Worm (Caenorhabditis elegans): ENCODE results near the gene srh-217.

srh-217 gene

ce11 chrV:20223725-20224124 is 28.4 kb upstream of the srh-217 start:
- no peak for TF ChIP-seq isw-1 (GFP tag; IDR thresholded peaks at IDR 0.05)
- TF ChIP-seq nhr-77 (tag; optimal IDR thresholded peaks at IDR 0.05): no peak
- no peak for TF ChIP-seq nhr-90 (tag; optimal IDR thresholded peaks at IDR 0.05; ENCODE audit: poor library complexity)
- TF ChIP-seq lin-13 (GFP tag; optimal IDR thresholded peaks at IDR 0.05): no peak
- no peak for TF ChIP-seq ceh-88 (GFP tag; IDR thresholded peaks at IDR 0.05)
- no peak for TF ChIP-seq nhr-11 (tag; optimal IDR thresholded peaks at IDR 0.05)
- TF ChIP-seq ceh-8 (GFP tag; optimal IDR thresholded peaks at IDR 0.05): no peak
- TF ChIP-seq nhr-76 (tag; optimal IDR thresholded peaks at IDR 0.05): no peak
- TF ChIP-seq C34B4.2 (tag; optimal IDR thresholded peaks at IDR 0.05): no peak
- TF ChIP-seq fkh-10 (GFP tag; optimal IDR thresholded peaks at IDR 0.05): no peak
- TF ChIP-seq ceh-90 (tag; optimal IDR thresholded peaks at IDR 0.05): no peak
- TF ChIP-seq alr-1 (tag; optimal IDR thresholded peaks at IDR 0.05; ENCODE audit: borderline replicate concordance): no peak
- TF ChIP-seq nhr-20 (tag; optimal IDR thresholded peaks at IDR 0.05): no peak
- no peak for TF ChIP-seq nhr-28 (tag; optimal IDR thresholded peaks at IDR 0.05)
- TF ChIP-seq tbx-2 (tag; optimal IDR thresholded peaks at IDR 0.05): no peak
- no peak for TF ChIP-seq ceh-82 (tag; optimal IDR thresholded peaks at IDR 0.05)
- TF ChIP-seq lin-39 (tag; optimal IDR thresholded peaks at IDR 0.05): no peak

ce11 chrV:20220604-20221003 is 25.3 kb upstream of the srh-217 start:
- no peak for TF ChIP-seq nhr-12 (tag; optimal IDR thresholded peaks at IDR 0.05)
- TF ChIP-seq zip-4 (GFP tag; optimal IDR thresholded peaks at IDR 0.05): no peak
- TF ChIP-seq efl-1 (optimal IDR thresholded peaks at IDR 0.05): no peak
- TF ChIP-seq efl-1 (GFP tag; optimal IDR thresholded peaks at IDR 0.05 in 1 of 2): peak in 1 of 2 experiments; percentile 30
- TF ChIP-seq nhr-71 (tag; optimal IDR thresholded peaks at IDR 0.05): no peak

ce11 chrV:20215197-20215596 is 19.8 kb upstream of the srh-217 start, which contains the start of gene Y113G7B.11:
Y113G7B.11 (minus strand) TSS chrV:20215297.
- TF ChIP-seq aly-2 (tag; optimal IDR thresholded peaks at IDR 0.05) (no peak), unc-30 (tag; optimal IDR thresholded peaks at IDR 0.05) (no peak), isw-1 (GFP tag; IDR thresholded peaks at IDR 0.05) (no peak), Y116A8C.19 (tag; optimal IDR thresholded peaks at IDR 0.05; ENCODE audit: borderline replicate concordance) (no peak), nhr-19 (GFP tag; conservative IDR thresholded peaks at IDR 0.05) (no peak), F16B12.6 (tag; optimal IDR thresholded peaks at IDR 0.05) (no peak), elt-2 (tag; optimal IDR thresholded peaks at IDR 0.05) (no peak), aha-1 (tag; optimal IDR thresholded peaks at IDR 0.05) (no peak), unc-130 (tag; optimal IDR thresholded peaks at IDR 0.05) (no peak), ceh-8 (GFP tag; optimal IDR thresholded peaks at IDR 0.05) (no peak), egl-13 (tag; optimal IDR thresholded peaks at IDR 0.05) (no peak)

- TF ChIP-seq zip-4 (GFP tag; optimal IDR thresholded peaks at IDR 0.05) (no peak), nhr-85 (tag) (peak; percentile 17)
Measured at ce11 chrV:20213097-20213496, 17.7 kb upstream of the srh-217 start.

ce11 chrV:20212584-20212983 is 17.2 kb upstream of the srh-217 start, which contains the start of gene Y113G7B.12:
Y113G7B.12 (minus strand) TSS chrV:20212684.
- TF ChIP-seq fkh-8 (tag; optimal IDR thresholded peaks at IDR 0.05): no peak
- TF ChIP-seq lin-15B (tag; optimal IDR thresholded peaks at IDR 0.05): no peak
- TF ChIP-seq nhr-28 (tag; optimal IDR thresholded peaks at IDR 0.05): no peak
- TF ChIP-seq nhr-90 (tag; optimal IDR thresholded peaks at IDR 0.05; ENCODE audit: poor library complexity): no peak
- no peak for TF ChIP-seq sox-4 (tag; optimal IDR thresholded peaks at IDR 0.05)
- no peak for TF ChIP-seq F16B12.6 (tag; optimal IDR thresholded peaks at IDR 0.05)

ce11 chrV:20206086-20206485 is 10.7 kb upstream of the srh-217 start, which contains the start of the genes fbxb-59 and srbc-34:
fbxb-59 (minus strand) TSS chrV:20206186.
srbc-34 (plus strand) TSS chrV:20206318.
- TF ChIP-seq pqm-1 (tag; optimal IDR thresholded peaks at IDR 0.05) (no peak), nhr-12 (tag; optimal IDR thresholded peaks at IDR 0.05) (no peak), unc-130 (tag; optimal IDR thresholded peaks at IDR 0.05) (no peak), fkh-4 (tag; optimal IDR thresholded peaks at IDR 0.05; ENCODE audit: borderline replicate concordance) (no peak), nhr-90 (tag; optimal IDR thresholded peaks at IDR 0.05; ENCODE audit: poor library complexity) (no peak), nhr-71 (tag; optimal IDR thresholded peaks at IDR 0.05) (no peak), fos-1 (tag; optimal IDR thresholded peaks at IDR 0.05) (no peak), ztf-4 (tag; optimal IDR thresholded peaks at IDR 0.05) (no peak), pag-3 (tag; optimal IDR thresholded peaks at IDR 0.05; ENCODE audit: borderline replicate concordance, insufficient read depth) (no peak), nhr-11 (tag; optimal IDR thresholded peaks at IDR 0.05) (no peak), dsc-1 (tag; optimal IDR thresholded peaks at IDR 0.05) (no peak), rnt-1 (tag; optimal IDR thresholded peaks at IDR 0.05) (no peak), C16A3.4 (tag; optimal IDR thresholded peaks at IDR 0.05) (no peak), ces-1 (GFP tag; optimal IDR thresholded peaks at IDR 0.05) (no peak)
